Worm (Caenorhabditis elegans) whole organism, L4/young adult: ENCODE results near the gene pygl-1.

Source experiments
- W03F9.2 ChIP-seq: fragments of 150-350 bp; optimal IDR thresholded peaks from 2 replicates; lab custom pipeline; 2014; ENCODE audit warnings: missing biosample characterization, missing genetic modification characterization
- dao-5 ChIP-seq: sonication (generic microtip); optimal IDR thresholded peaks from 2 replicates; lab custom pipeline; 2016; ENCODE audit warnings: missing genotype, missing genetic modification characterization, moderate library complexity, missing compliant biosample characterization
- him-1 ChIP-seq: sonication (generic microtip); optimal IDR thresholded peaks from 2 replicates; lab custom pipeline; 2016; ENCODE audit warnings: missing genotype, missing genetic modification reagents, missing genetic modification characterization, missing compliant biosample characterization

ce11 chrV:3543344-3543743, 35.5 kb upstream of the pygl-1 start, which contains the start of gene nhr-222:
- TF ChIP-seq W03F9.2 (tag; lab: Kevin White, UChicago) = no peak
- TF ChIP-seq dao-5 (tag; lab: Kevin White, UChicago) = no peak
- TF ChIP-seq him-1 (tag; lab: Kevin White, UChicago) = no peak
